Worm (Caenorhabditis elegans) whole organism, young adult: Measurements from ENCODE around the gene srx-10.

Experiments used
- athp-1 ChIP-seq: sonication (generic microtip); optimal IDR thresholded peaks from 2 replicates; lab custom pipeline; 2017; ENCODE audit warnings: mild to moderate bottlenecking, missing genetic modification characterization, missing compliant biosample characterization
- ceh-100 ChIP-seq: fragments of 200-800 bp; sonication (Bioruptor generic); IDR thresholded peaks from 2 replicates; pipeline ENCODE4 v1.3.6; 2022; ENCODE audit warnings: missing genetic modification reagents, missing genetic modification characterization, missing compliant biosample characterization
- repo-1 ChIP-seq: sonication (generic microtip); optimal IDR thresholded peaks from 2 replicates; lab custom pipeline; 2017; ENCODE audit warnings: mild to moderate bottlenecking, missing genetic modification characterization, missing compliant biosample characterization

- TF ChIP-seq athp-1 (no peak), repo-1 (no peak), ceh-100 (GFP tag; lab: Robert Waterston, UW) (no peak)
These were observed 12.0 kb upstream of the srx-10 start, which contains the start of gene R10D12.10 for ce11 chrV:13958247-13958646.
